Worm (Caenorhabditis elegans): ENCODE results near the gene rpl-38.

DNA sequence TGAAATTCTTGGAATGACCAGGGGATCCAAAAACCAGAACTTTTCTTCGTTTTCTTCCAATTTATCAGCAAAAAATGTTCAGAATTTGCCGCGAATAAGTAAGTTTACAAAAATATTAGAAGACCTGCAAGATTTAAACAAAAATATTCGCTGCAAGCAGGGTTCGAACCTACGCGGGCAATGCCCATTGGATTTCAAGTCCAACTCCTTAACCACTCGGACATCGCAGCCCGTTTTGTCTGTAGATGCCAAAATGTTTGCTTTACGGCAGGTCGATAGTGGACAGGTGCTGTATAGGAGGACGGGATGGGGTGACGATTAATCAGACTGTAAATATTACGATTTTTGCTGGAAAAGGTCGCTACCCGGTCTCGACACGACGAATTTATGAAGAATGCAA is 35.8 kb downstream of the rpl-38 start:
- TF ChIP-seq med-1 (GFP tag; optimal IDR thresholded peaks at IDR 0.05; ENCODE audit: insufficient read depth) (no peak), flt-1 (GFP tag; IDR thresholded peaks at IDR 0.05) (peak; percentile 68; the same call in 1 of the 2 replicates), ref-1 (GFP tag; conservative IDR thresholded peaks at IDR 0.05) (0 out of 2 replicates have a peak, but pooled peaks have one; percentile 24), ztf-29 (GFP tag; IDR thresholded peaks at IDR 0.05) (no peak), tab-1 (GFP tag; IDR thresholded peaks at IDR 0.05) (no peak), ztf-23 (GFP tag; IDR thresholded peaks at IDR 0.05) (no peak), T22C8.4 (GFP tag; IDR thresholded peaks at IDR 0.05) (no peak), klf-2 (GFP tag; conservative IDR thresholded peaks at IDR 0.05) (0 out of 2 replicates have a peak, but pooled peaks have one; percentile 43), cog-1 (tag; optimal IDR thresholded peaks at IDR 0.05) (no peak)

Measured in whole organism, midembryonic.